Fruit fly (Drosophila melanogaster) whole organism, prepupa: ENCODE results near the gene CG31533.

Experiments used
- Blimp-1 ChIP-seq: fragments of 200-800 bp; sonication (Bioruptor generic); optimal IDR thresholded peaks from 3 replicates; lab custom pipeline; 2017; ENCODE audit warnings: missing biosample characterization, missing genetic modification characterization, mild to moderate bottlenecking, moderate library complexity, missing genetic modification reagents
- CG10631 ChIP-seq: fragments of 200-800 bp; sonication (Bioruptor generic); optimal IDR thresholded peaks from 2 replicates; lab custom pipeline; 2016; ENCODE audit warnings: missing biosample characterization, missing genetic modification characterization
- CG10669 ChIP-seq: fragments of 200-800 bp; sonication (Bioruptor generic); optimal IDR thresholded peaks from 3 replicates; lab custom pipeline; 2018; ENCODE audit warnings: missing biosample characterization, mild to moderate bottlenecking, missing genetic modification characterization, moderate library complexity
- CG11294 ChIP-seq: fragments of 200-800 bp; sonication (Bioruptor generic); IDR thresholded peaks from 2 replicates; pipeline ENCODE4 v1.3.6; 2022; ENCODE audit warnings: missing biosample characterization, missing genetic modification characterization
- CG15336 ChIP-seq: fragments of 200-800 bp; sonication (Bioruptor generic); IDR thresholded peaks from 2 replicates; pipeline ENCODE4 v1.3.6; 2022; ENCODE audit warnings: missing biosample characterization, missing genetic modification characterization
- CG16779 ChIP-seq: fragments of 200-800 bp; sonication (Bioruptor generic); optimal IDR thresholded peaks from 3 replicates; lab custom pipeline; 2017; ENCODE audit warnings: missing biosample characterization, mild to moderate bottlenecking, missing genetic modification characterization
- CG3032 ChIP-seq: fragments of 200-800 bp; optimal IDR thresholded peaks from 2 replicates; lab custom pipeline; 2019; ENCODE audit warnings: missing biosample characterization, mild to moderate bottlenecking, missing genetic modification characterization, moderate library complexity
- CG32006 ChIP-seq: fragments of 200-800 bp; sonication (Bioruptor generic); optimal IDR thresholded peaks from 3 replicates; lab custom pipeline; 2017; ENCODE audit warnings: missing biosample characterization, mild to moderate bottlenecking, missing genetic modification characterization
- CG3919 ChIP-seq: fragments of 200-800 bp; sonication (Bioruptor generic); optimal IDR thresholded peaks from 3 replicates; lab custom pipeline; 2016; ENCODE audit warnings: missing biosample characterization, missing genetic modification characterization
- CG6276 ChIP-seq: fragments of 200-800 bp; sonication (Bioruptor generic); optimal IDR thresholded peaks from 2 replicates; lab custom pipeline; 2017; ENCODE audit warnings: missing biosample characterization, mild to moderate bottlenecking, missing genetic modification characterization
- CG6808 ChIP-seq: fragments of 200-800 bp; sonication (Bioruptor generic); optimal IDR thresholded peaks from 3 replicates; lab custom pipeline; 2017; ENCODE audit warnings: missing biosample characterization, missing genetic modification characterization, mild to moderate bottlenecking, moderate library complexity, missing genetic modification reagents
- CG6854 ChIP-seq: fragments of 200-800 bp; sonication (Bioruptor generic); optimal IDR thresholded peaks from 2 replicates; lab custom pipeline; 2017; ENCODE audit warnings: missing biosample characterization, mild to moderate bottlenecking, missing genetic modification characterization
- CG7368 ChIP-seq: fragments of 200-800 bp; sonication (Bioruptor generic); optimal IDR thresholded peaks from 3 replicates; lab custom pipeline; 2016; ENCODE audit warnings: missing biosample characterization, missing genetic modification characterization
- CG8319 ChIP-seq: fragments of 200-800 bp; sonication (Bioruptor generic); optimal IDR thresholded peaks from 3 replicates; lab custom pipeline; 2016; ENCODE audit warnings: missing biosample characterization, missing genetic modification characterization
- CG8632 ChIP-seq: fragments of 200-800 bp; sonication (Bioruptor generic); optimal IDR thresholded peaks from 3 replicates; lab custom pipeline; 2016; ENCODE audit warnings: missing biosample characterization, missing genetic modification characterization
- CG9139 ChIP-seq: fragments of 200-800 bp; sonication (Bioruptor generic); optimal IDR thresholded peaks from 3 replicates; lab custom pipeline; 2017; ENCODE audit warnings: missing biosample characterization, mild to moderate bottlenecking, missing genetic modification characterization
- Eip75B ChIP-seq: fragments of 200-800 bp; sonication (Bioruptor generic); optimal IDR thresholded peaks from 3 replicates; lab custom pipeline; 2016; ENCODE audit warnings: missing biosample characterization, missing genetic modification characterization
- Eip78C ChIP-seq: fragments of 200-800 bp; sonication (Bioruptor generic); peaks from one replicate; lab custom pipeline; 2016; ENCODE audit warnings: missing biosample characterization, missing genetic modification characterization
- Eip93F ChIP-seq: fragments of 200-800 bp; sonication (Bioruptor generic); optimal IDR thresholded peaks from 2 replicates; lab custom pipeline; 2016; ENCODE audit warnings: missing biosample characterization, mild to moderate bottlenecking, missing genetic modification characterization
- Ets21C ChIP-seq: fragments of 200-800 bp; sonication (Bioruptor generic); optimal IDR thresholded peaks from 3 replicates; lab custom pipeline; 2016; ENCODE audit warnings: missing biosample characterization, missing genetic modification characterization
- Ets96B ChIP-seq: fragments of 200-800 bp; optimal IDR thresholded peaks from 2 replicates; lab custom pipeline; 2019; ENCODE audit warnings: missing biosample characterization, mild to moderate bottlenecking, missing genetic modification characterization, moderate library complexity
- Gug ChIP-seq: fragments of 200-800 bp; sonication (Bioruptor generic); IDR thresholded peaks from 2 replicates; pipeline ENCODE4 v1.3.6; 2022; ENCODE audit warnings: missing biosample characterization, missing genetic modification characterization
- Hr38 ChIP-seq: sonication (Bioruptor generic); optimal IDR thresholded peaks from 2 replicates; lab custom pipeline; 2016; ENCODE audit warnings: missing biosample characterization, missing genetic modification characterization
- Hr39 ChIP-seq: fragments of 200-800 bp; sonication (Bioruptor generic); optimal IDR thresholded peaks from 2 replicates; lab custom pipeline; 2016; ENCODE audit warnings: missing biosample characterization, missing genetic modification characterization
- Hr4 ChIP-seq: fragments of 200-800 bp; sonication (Bioruptor generic); optimal IDR thresholded peaks from 3 replicates; lab custom pipeline; 2016; ENCODE audit warnings: missing biosample characterization, missing genetic modification characterization
- Smox ChIP-seq: fragments of 200-800 bp; sonication (Bioruptor generic); optimal IDR thresholded peaks from 3 replicates; lab custom pipeline; 2016; ENCODE audit warnings: missing biosample characterization, missing genetic modification characterization
- Sox14 ChIP-seq: fragments of 200-800 bp; sonication (Bioruptor generic); optimal IDR thresholded peaks from 3 replicates; lab custom pipeline; 2016; ENCODE audit warnings: missing biosample characterization, missing genetic modification characterization
- Sox15 ChIP-seq: fragments of 200-800 bp; sonication (Bioruptor generic); optimal IDR thresholded peaks from 3 replicates; lab custom pipeline; 2016; ENCODE audit warnings: missing biosample characterization, missing genetic modification characterization
- achi ChIP-seq: fragments of 200-800 bp; sonication (Bioruptor generic); optimal IDR thresholded peaks from 3 replicates; lab custom pipeline; 2016; ENCODE audit warnings: missing biosample characterization, missing genetic modification characterization
- acj6 ChIP-seq: fragments of 200-800 bp; sonication (Bioruptor generic); optimal IDR thresholded peaks from 3 replicates; lab custom pipeline; 2016; ENCODE audit warnings: missing biosample characterization, missing genetic modification characterization
- cyc ChIP-seq: fragments of 200-800 bp; sonication (Bioruptor generic); optimal IDR thresholded peaks from 3 replicates; lab custom pipeline; 2016; ENCODE audit warnings: missing biosample characterization, missing genetic modification characterization
- dac ChIP-seq: fragments of 200-800 bp; sonication (Bioruptor generic); optimal IDR thresholded peaks from 2 replicates; lab custom pipeline; 2017; ENCODE audit warnings: missing biosample characterization, mild to moderate bottlenecking, missing genetic modification characterization
- esn ChIP-seq: fragments of 200-800 bp; sonication (Bioruptor generic); optimal IDR thresholded peaks from 2 replicates; lab custom pipeline; 2016; ENCODE audit warnings: missing biosample characterization, mild to moderate bottlenecking, missing genetic modification characterization, moderate library complexity
- fd59A ChIP-seq: fragments of 200-800 bp; sonication (Bioruptor generic); optimal IDR thresholded peaks from 2 replicates; lab custom pipeline; 2017; ENCODE audit warnings: missing biosample characterization, mild to moderate bottlenecking, missing genetic modification characterization, missing genetic modification reagents
- fkh ChIP-seq: fragments of 200-800 bp; sonication (Bioruptor generic); optimal IDR thresholded peaks from 3 replicates; lab custom pipeline; 2017; ENCODE audit warnings: missing biosample characterization, mild to moderate bottlenecking, missing genetic modification characterization, moderate library complexity
- pdm3 ChIP-seq: fragments of 200-800 bp; sonication (Bioruptor generic); optimal IDR thresholded peaks from 3 replicates; lab custom pipeline; 2016; ENCODE audit warnings: missing biosample characterization, missing genetic modification characterization
- spab ChIP-seq: fragments of 200-800 bp; sonication (Bioruptor generic); optimal IDR thresholded peaks from 2 replicates; lab custom pipeline; 2017; ENCODE audit warnings: missing biosample characterization, mild to moderate bottlenecking, missing genetic modification characterization, missing genetic modification reagents
- svp ChIP-seq: fragments of 200-800 bp; sonication (Bioruptor generic); peaks from one replicate; lab custom pipeline; 2016; ENCODE audit warnings: missing biosample characterization, missing genetic modification characterization
- topi ChIP-seq: fragments of 200-800 bp; sonication (Bioruptor generic); optimal IDR thresholded peaks from 3 replicates; lab custom pipeline; 2016; ENCODE audit warnings: missing biosample characterization, missing genetic modification characterization

The CG31533 gene

dm6 chr3R:14157331-14157730 lies at the start of gene CG31533:
Gene CG31533, minus strand, starts transcription at chr3R:14157431.
- TF ChIP-seq cyc (GFP tag; lab: Kevin White, UChicago), result no peak
- no peak for TF ChIP-seq Hr39 (GFP tag; lab: Kevin White, UChicago)
- TF ChIP-seq esn, result no peak

dm6 chr3R:14162176-14162759 lies 5.0 kb upstream of the CG31533 start, which contains the start of gene CG3199:
Gene CG3199, plus strand, starts transcription at chr3R:14162709.
- TF ChIP-seq acj6, result no peak
- no peak for TF ChIP-seq Sox14
- no peak for TF ChIP-seq fkh
- no peak for TF ChIP-seq CG15336
- TF ChIP-seq cyc (GFP tag; lab: Kevin White, UChicago), result no peak
- no peak for TF ChIP-seq CG3919 (GFP tag; lab: Kevin White, UChicago)
- no peak for TF ChIP-seq CG11294 (GFP tag; lab: Robert Waterston, UW)
- TF ChIP-seq spab (GFP tag; lab: Kevin White, UChicago), result no peak
- TF ChIP-seq fd59A (GFP tag; lab: Kevin White, UChicago), result no peak
- no peak for TF ChIP-seq CG6854 (GFP tag; lab: Kevin White, UChicago)
- TF ChIP-seq topi (GFP tag; lab: Kevin White, UChicago), result no peak
- TF ChIP-seq CG10631, result no peak
- no peak for TF ChIP-seq achi (GFP tag; lab: Kevin White, UChicago)
- TF ChIP-seq CG10669 (GFP tag; lab: Kevin White, UChicago), result no peak
- TF ChIP-seq CG8319 (GFP tag; lab: Kevin White, UChicago), result no peak

- TF ChIP-seq Hr4 (GFP tag; lab: Kevin White, UChicago), result no peak
- no peak for TF ChIP-seq Ets21C (GFP tag; lab: Kevin White, UChicago)
- TF ChIP-seq Eip93F (GFP tag; lab: Kevin White, UChicago), result no peak
- no peak for TF ChIP-seq Blimp-1 (GFP tag; lab: Kevin White, UChicago)
- TF ChIP-seq Sox15 (GFP tag; lab: Kevin White, UChicago), result no peak
- no peak for TF ChIP-seq Smox (GFP tag; lab: Kevin White, UChicago)
- no peak for TF ChIP-seq CG7368
- TF ChIP-seq CG16779 (tag; lab: Kevin White, UChicago), result no peak
These were observed 2.9 kb upstream of the CG31533 start, which contains the start of gene CG31327 for dm6 chr3R:14160178-14160577. Gene CG31327, minus strand, starts transcription at chr3R:14160278.

dm6 chr3R:14154341-14154740 lies 2.9 kb downstream of the CG31533 start, which contains the start of gene CG44215:
Gene CG44215, minus strand, starts transcription at chr3R:14154441.
- TF ChIP-seq Sox14 (no peak), Hr38 (no peak), CG10631 (no peak), CG8319 (GFP tag; lab: Kevin White, UChicago) (no peak)

- TF ChIP-seq Gug (GFP tag; lab: Robert Waterston, UW) (no peak), CG9139 (GFP tag; lab: Kevin White, UChicago) (no peak), CG6808 (GFP tag; lab: Kevin White, UChicago) (no peak), CG32006 (GFP tag; lab: Kevin White, UChicago) (no peak), Sox15 (GFP tag; lab: Kevin White, UChicago) (no peak), CG6276 (no peak), CG10669 (GFP tag; lab: Kevin White, UChicago) (no peak), CG6854 (GFP tag; lab: Kevin White, UChicago) (no peak), esn (no peak), achi (GFP tag; lab: Kevin White, UChicago) (no peak)
These were observed 3.5 kb downstream of the CG31533 start, which contains the start of gene Recs1 for dm6 chr3R:14153729-14154128. Gene Recs1, minus strand, starts transcription at chr3R:14153829.

dm6 chr3R:14152550-14152949 lies 4.7 kb downstream of the CG31533 start, which contains the start of gene CG42500:
Gene CG42500, minus strand, starts transcription at chr3R:14152650.
- no peak for TF ChIP-seq Eip75B (GFP tag; lab: Kevin White, UChicago)
- TF ChIP-seq Ets96B (tag; lab: Kevin White, UChicago), result no peak
- TF ChIP-seq CG10631, result no peak
- no peak for TF ChIP-seq Eip78C (GFP tag; lab: Kevin White, UChicago)
- TF ChIP-seq CG3032 (tag; lab: Kevin White, UChicago), result no peak
- no peak for TF ChIP-seq fd59A (GFP tag; lab: Kevin White, UChicago)
- no peak for TF ChIP-seq svp
- no peak for TF ChIP-seq CG8632 (GFP tag; lab: Kevin White, UChicago)
- TF ChIP-seq Hr4 (GFP tag; lab: Kevin White, UChicago), result no peak
- TF ChIP-seq CG7368, result no peak
- no peak for TF ChIP-seq fkh
- TF ChIP-seq dac (GFP tag; lab: Kevin White, UChicago), result no peak
- TF ChIP-seq esn, result no peak
- TF ChIP-seq pdm3 (GFP tag; lab: Kevin White, UChicago), result no peak
- no peak for TF ChIP-seq CG8319 (GFP tag; lab: Kevin White, UChicago)
